Worm (Caenorhabditis elegans) whole organism, midembryonic: Measurements from ENCODE around the gene K09B3.1.

ENCODE experiments used
- T22C8.4 ChIP-seq: fragments of 200-800 bp; sonication (Bioruptor generic); IDR thresholded peaks from 2 replicates; pipeline ENCODE4 v1.3.6; 2022; ENCODE audit warnings: missing genetic modification characterization, missing compliant biosample characterization
- cog-1 ChIP-seq: sonication (generic microtip); optimal IDR thresholded peaks from 2 replicates; lab custom pipeline; 2016; ENCODE audit warnings: missing genetic modification characterization, missing compliant biosample characterization
- flt-1 ChIP-seq: fragments of 200-800 bp; sonication (Bioruptor generic); IDR thresholded peaks from 2 replicates; pipeline ENCODE4 v1.3.6; 2022; ENCODE audit warnings: missing genetic modification characterization, missing compliant biosample characterization
- klf-2 ChIP-seq: fragments of 200-800 bp; sonication (Bioruptor generic); conservative IDR thresholded peaks from 2 replicates; pipeline ENCODE4 v1.3.6; 2022; ENCODE audit warnings: missing genetic modification reagents, missing genetic modification characterization, missing compliant biosample characterization
- med-1 ChIP-seq: sonication (generic microtip); optimal IDR thresholded peaks from 2 replicates; lab custom pipeline; 2017; ENCODE audit warnings: missing genetic modification characterization, mild to moderate bottlenecking, missing compliant biosample characterization, antibody characterized with exemption, missing genetic modification reagents; ENCODE audit not compliant: insufficient read depth
- ref-1 ChIP-seq: fragments of 200-800 bp; sonication (Bioruptor generic); conservative IDR thresholded peaks from 2 replicates; pipeline ENCODE4 v1.3.6; 2022; ENCODE audit warnings: missing genetic modification reagents, missing genetic modification characterization, missing compliant biosample characterization
- tab-1 ChIP-seq: fragments of 200-800 bp; sonication (Bioruptor generic); IDR thresholded peaks from 2 replicates; pipeline ENCODE4 v1.3.6; 2022; ENCODE audit warnings: missing genetic modification characterization, missing compliant biosample characterization
- ztf-23 ChIP-seq: fragments of 200-800 bp; sonication (Bioruptor generic); IDR thresholded peaks from 2 replicates; pipeline ENCODE4 v1.3.6; 2022; ENCODE audit warnings: missing genetic modification reagents, missing genetic modification characterization, missing compliant biosample characterization
- ztf-29 ChIP-seq: fragments of 200-800 bp; sonication (Bioruptor generic); IDR thresholded peaks from 2 replicates; pipeline ENCODE4 v1.3.6; 2022; ENCODE audit warnings: missing genetic modification reagents, missing genetic modification characterization, missing compliant biosample characterization

Gene K09B3.1

DNA sequence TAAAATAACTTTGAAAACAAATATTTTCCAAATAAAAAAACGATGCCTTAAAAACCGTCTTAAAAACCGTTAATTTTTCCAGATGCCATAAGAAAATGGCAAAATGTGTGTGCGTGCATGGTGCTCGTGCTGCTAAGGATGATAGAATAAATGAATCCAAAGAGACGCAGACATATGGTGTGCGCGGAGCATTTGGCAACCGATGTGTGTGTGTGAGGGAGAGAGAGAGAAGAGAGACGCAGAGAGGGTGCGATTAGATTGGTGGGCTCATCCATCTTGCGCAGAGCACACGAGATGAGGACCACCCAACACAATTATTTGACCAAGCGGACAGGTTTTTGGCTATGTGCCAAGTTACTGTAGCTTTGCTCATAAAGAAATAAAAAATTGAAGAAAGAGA, 30.2 kb downstream of the K09B3.1 start:
- TF ChIP-seq ref-1 (GFP tag; lab: Robert Waterston, UW): no peak
- no peak for TF ChIP-seq flt-1 (GFP tag; lab: Robert Waterston, UW)
- no peak for TF ChIP-seq tab-1 (GFP tag; lab: Robert Waterston, UW)
- TF ChIP-seq med-1 (GFP tag; lab: Kevin White, UChicago): no peak
- TF ChIP-seq cog-1: peak; percentile 48
- TF ChIP-seq ztf-29 (GFP tag; lab: Robert Waterston, UW): no peak
- TF ChIP-seq klf-2 (GFP tag; lab: Robert Waterston, UW): no peak

ce11 chrIV:3825388-3825787, 30.9 kb downstream of the K09B3.1 start:
- TF ChIP-seq ztf-29 (GFP tag; lab: Robert Waterston, UW): no peak
- TF ChIP-seq ref-1 (GFP tag; lab: Robert Waterston, UW): no peak
- TF ChIP-seq flt-1 (GFP tag; lab: Robert Waterston, UW): no peak
- TF ChIP-seq ztf-23: no peak
- TF ChIP-seq tab-1 (GFP tag; lab: Robert Waterston, UW): no peak
- no peak for TF ChIP-seq klf-2 (GFP tag; lab: Robert Waterston, UW)
- TF ChIP-seq cog-1: no peak
- no peak for TF ChIP-seq T22C8.4 (GFP tag; lab: Robert Waterston, UW)
- no peak for TF ChIP-seq med-1 (GFP tag; lab: Kevin White, UChicago)

ce11 chrIV:3826590-3827128, 32.1 kb downstream of the K09B3.1 start, which contains the start of gene F28F9.3:
Gene F28F9.3, plus strand, starts transcription at chrIV:3826890.
- no peak for TF ChIP-seq klf-2 (GFP tag; lab: Robert Waterston, UW)
- TF ChIP-seq ztf-29 (GFP tag; lab: Robert Waterston, UW): no peak
- TF ChIP-seq T22C8.4 (GFP tag; lab: Robert Waterston, UW): no peak

DNA sequence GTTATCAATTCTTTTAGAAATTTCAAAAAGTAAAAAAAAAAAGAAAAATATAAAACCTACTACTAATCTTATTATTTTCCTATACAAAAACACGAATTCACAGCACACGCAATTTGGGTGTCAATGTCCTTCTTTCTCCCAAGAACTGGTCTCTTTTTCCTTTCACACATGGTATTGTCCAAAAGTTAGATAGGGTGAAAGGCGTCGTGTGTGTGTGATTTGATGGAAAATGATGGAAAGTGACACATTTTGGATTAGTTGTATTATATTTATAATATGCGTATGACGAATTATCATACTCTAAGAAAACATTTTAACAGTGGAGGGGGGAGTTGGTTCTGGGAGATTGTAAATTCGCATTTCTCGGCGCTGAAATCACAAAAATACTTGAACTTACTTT, 33.2 kb downstream of the K09B3.1 start:
- TF ChIP-seq med-1 (GFP tag; lab: Kevin White, UChicago) (no peak), ref-1 (GFP tag; lab: Robert Waterston, UW) (no peak), flt-1 (GFP tag; lab: Robert Waterston, UW) (no peak), ztf-23 (no peak), ztf-29 (GFP tag; lab: Robert Waterston, UW) (no peak), tab-1 (GFP tag; lab: Robert Waterston, UW) (no peak), cog-1 (no peak), klf-2 (GFP tag; lab: Robert Waterston, UW) (no peak), T22C8.4 (GFP tag; lab: Robert Waterston, UW) (no peak)

DNA sequence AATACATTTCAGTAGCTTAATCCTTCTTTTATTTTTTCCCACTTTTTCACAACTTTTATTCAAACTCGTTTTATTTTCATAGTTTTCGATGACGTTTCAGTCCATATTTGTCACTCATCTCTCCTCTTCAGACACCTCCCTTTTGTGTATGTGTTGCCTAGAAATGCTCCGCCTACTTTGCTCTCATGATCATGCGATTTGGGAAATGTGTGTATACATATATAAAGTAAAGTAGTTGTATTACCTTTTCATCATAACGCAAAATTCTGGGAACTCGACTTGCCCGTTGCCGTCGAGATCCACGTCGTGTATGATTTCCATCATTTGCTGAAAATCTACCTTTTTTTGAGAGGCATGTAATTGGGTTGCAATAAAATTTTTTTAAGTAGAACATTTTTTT, 37.5 kb downstream of the K09B3.1 start:
- TF ChIP-seq klf-2 (GFP tag; lab: Robert Waterston, UW) (no peak), ztf-23 (no peak), ztf-29 (GFP tag; lab: Robert Waterston, UW) (no peak), flt-1 (GFP tag; lab: Robert Waterston, UW) (no peak), med-1 (GFP tag; lab: Kevin White, UChicago) (no peak), T22C8.4 (GFP tag; lab: Robert Waterston, UW) (no peak), tab-1 (GFP tag; lab: Robert Waterston, UW) (no peak), ref-1 (GFP tag; lab: Robert Waterston, UW) (no peak), cog-1 (no peak)

- TF ChIP-seq ztf-29 (GFP tag; lab: Robert Waterston, UW): no peak
- TF ChIP-seq flt-1 (GFP tag; lab: Robert Waterston, UW): no peak
- no peak for TF ChIP-seq klf-2 (GFP tag; lab: Robert Waterston, UW)
- no peak for TF ChIP-seq ztf-23
- TF ChIP-seq cog-1: no peak
- no peak for TF ChIP-seq ref-1 (GFP tag; lab: Robert Waterston, UW)
- no peak for TF ChIP-seq T22C8.4 (GFP tag; lab: Robert Waterston, UW)
- no peak for TF ChIP-seq tab-1 (GFP tag; lab: Robert Waterston, UW)
- no peak for TF ChIP-seq med-1 (GFP tag; lab: Kevin White, UChicago)
These were observed 39.2 kb downstream of the K09B3.1 start for ce11 chrIV:3833778-3834177.

DNA sequence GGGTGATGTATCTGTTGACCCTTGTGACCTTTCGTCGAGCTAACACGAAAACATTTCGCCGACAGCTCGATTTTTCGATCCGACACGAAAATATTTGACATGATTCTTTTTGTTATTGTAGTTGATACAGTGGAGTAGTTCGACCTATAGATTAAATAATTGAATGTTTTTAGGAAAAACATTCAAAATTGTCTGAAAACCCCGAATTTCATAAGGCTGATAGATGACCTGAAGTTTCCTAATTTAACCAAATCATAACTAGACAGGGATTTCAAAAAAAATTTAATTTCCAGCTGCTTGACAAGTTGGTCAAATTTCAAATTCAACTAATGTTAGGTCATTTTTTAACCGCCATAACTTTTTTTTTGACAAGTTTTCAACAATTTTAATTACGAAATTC, 40.5 kb downstream of the K09B3.1 start, which contains the start of gene cal-3:
Gene cal-3 (minus strand): TSS at position 101 of the 400 bp plus-strand sequence.
- TF ChIP-seq T22C8.4 (GFP tag; lab: Robert Waterston, UW): no peak
- TF ChIP-seq ztf-29 (GFP tag; lab: Robert Waterston, UW): no peak
- TF ChIP-seq ztf-23: no peak
- no peak for TF ChIP-seq med-1 (GFP tag; lab: Kevin White, UChicago)
- TF ChIP-seq ref-1 (GFP tag; lab: Robert Waterston, UW): no peak
- no peak for TF ChIP-seq klf-2 (GFP tag; lab: Robert Waterston, UW)
- TF ChIP-seq cog-1: no peak
- no peak for TF ChIP-seq flt-1 (GFP tag; lab: Robert Waterston, UW)
- TF ChIP-seq tab-1 (GFP tag; lab: Robert Waterston, UW): no peak

DNA sequence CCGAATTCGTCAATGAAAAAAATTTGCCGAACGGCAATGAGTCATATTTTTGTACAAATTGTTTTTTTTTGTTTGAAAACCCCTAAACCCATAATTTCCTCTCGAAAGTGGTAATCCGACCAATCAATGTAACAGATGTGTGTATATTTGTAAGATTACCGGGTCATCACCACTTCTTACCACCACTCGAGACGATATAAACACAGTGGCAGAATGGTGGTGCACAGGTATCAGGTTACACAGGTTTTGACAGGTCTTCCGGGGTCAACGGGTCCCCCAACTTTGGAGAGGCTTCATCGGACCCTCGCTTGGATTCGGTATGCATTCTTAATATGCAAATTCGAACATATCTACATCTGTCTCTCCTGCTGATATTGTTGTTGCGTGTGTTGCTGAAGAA, 44.1 kb downstream of the K09B3.1 start:
- TF ChIP-seq ref-1 (GFP tag; lab: Robert Waterston, UW): no peak
- TF ChIP-seq cog-1: no peak
- no peak for TF ChIP-seq ztf-23
- no peak for TF ChIP-seq ztf-29 (GFP tag; lab: Robert Waterston, UW)
- TF ChIP-seq T22C8.4 (GFP tag; lab: Robert Waterston, UW): no peak
- no peak for TF ChIP-seq med-1 (GFP tag; lab: Kevin White, UChicago)
- TF ChIP-seq klf-2 (GFP tag; lab: Robert Waterston, UW): no peak
- TF ChIP-seq tab-1 (GFP tag; lab: Robert Waterston, UW): no peak
- no peak for TF ChIP-seq flt-1 (GFP tag; lab: Robert Waterston, UW)

- TF ChIP-seq flt-1 (GFP tag; lab: Robert Waterston, UW) (no peak), ztf-23 (no peak), klf-2 (GFP tag; lab: Robert Waterston, UW) (no peak), cog-1 (no peak), tab-1 (GFP tag; lab: Robert Waterston, UW) (no peak)
These were observed 44.9 kb downstream of the K09B3.1 start, which contains the start of gene F28F9.2 for ce11 chrIV:3839420-3839819. Gene F28F9.2, plus strand, starts transcription at chrIV:3839720.
